Fruit fly (Drosophila melanogaster) whole organism, pupa: ENCODE measurements around the gene CG4161.

Experiments
- CG10348 ChIP-seq: fragments of 200-800 bp; sonication (Bioruptor generic); IDR thresholded peaks from 2 replicates; pipeline ENCODE4 v1.3.6; 2022; ENCODE audit warnings: missing biosample characterization, missing genetic modification characterization
- CG12605 ChIP-seq: fragments of 200-800 bp; sonication (Bioruptor generic); IDR thresholded peaks from 2 replicates; pipeline ENCODE4 v1.3.6; 2022; ENCODE audit warnings: missing biosample characterization, missing genetic modification characterization
- CG13204 ChIP-seq: fragments of 200-800 bp; sonication (Bioruptor generic); optimal IDR thresholded peaks from 2 replicates; lab custom pipeline; 2018; ENCODE audit warnings: missing biosample characterization, mild to moderate bottlenecking, missing genetic modification characterization, moderate library complexity
- CG14655 ChIP-seq: fragments of 200-800 bp; sonication (Bioruptor generic); optimal IDR thresholded peaks from 3 replicates; lab custom pipeline; 2017; ENCODE audit warnings: mild to moderate bottlenecking, missing biosample characterization, missing genetic modification reagents, missing genetic modification characterization
- CG15710 ChIP-seq: fragments of 200-800 bp; sonication (Bioruptor generic); optimal IDR thresholded peaks from 2 replicates; lab custom pipeline; 2018; ENCODE audit warnings: missing biosample characterization, mild to moderate bottlenecking, missing genetic modification characterization, moderate library complexity
- CG17806 ChIP-seq: fragments of 200-800 bp; sonication (Bioruptor generic); optimal IDR thresholded peaks from 2 replicates; lab custom pipeline; 2018; ENCODE audit warnings: missing biosample characterization, mild to moderate bottlenecking, missing genetic modification characterization, moderate library complexity
- CG32121 ChIP-seq: fragments of 200-800 bp; sonication (Bioruptor generic); IDR thresholded peaks from 2 replicates; pipeline ENCODE4 v1.3.6; 2022; ENCODE audit warnings: missing biosample characterization, missing genetic modification characterization
- CG34367 ChIP-seq: fragments of 200-800 bp; sonication (Bioruptor generic); optimal IDR thresholded peaks from 2 replicates; lab custom pipeline; 2018; ENCODE audit warnings: missing biosample characterization, mild to moderate bottlenecking, missing genetic modification characterization
- CG4496 ChIP-seq: fragments of 200-800 bp; sonication (Bioruptor generic); IDR thresholded peaks from 3 replicates; pipeline ENCODE4 v1.3.6; 2022; ENCODE audit warnings: missing biosample characterization, missing genetic modification characterization
- CG8159 ChIP-seq: fragments of 200-800 bp; sonication (Bioruptor generic); optimal IDR thresholded peaks from 3 replicates; lab custom pipeline; 2018; ENCODE audit warnings: missing biosample characterization, mild to moderate bottlenecking, missing genetic modification characterization, moderate library complexity
- CG8301 ChIP-seq: fragments of 200-800 bp; sonication (Bioruptor generic); optimal IDR thresholded peaks from 2 replicates; lab custom pipeline; 2018; ENCODE audit warnings: missing biosample characterization, mild to moderate bottlenecking, missing genetic modification characterization
- CG9948 ChIP-seq: fragments of 200-800 bp; sonication (Bioruptor generic); optimal IDR thresholded peaks from 2 replicates; lab custom pipeline; 2018; ENCODE audit warnings: missing biosample characterization, mild to moderate bottlenecking, missing genetic modification characterization, moderate library complexity
- D1 ChIP-seq: fragments of 200-800 bp; sonication (Bioruptor generic); optimal IDR thresholded peaks from 2 replicates; lab custom pipeline; 2018; ENCODE audit warnings: missing biosample characterization, mild to moderate bottlenecking, missing genetic modification characterization, moderate library complexity
- EcR ChIP-seq: fragments of 200-800 bp; sonication (Bioruptor generic); optimal IDR thresholded peaks from 3 replicates; lab custom pipeline; 2019; ENCODE audit warnings: missing biosample characterization, missing genetic modification characterization, mild to moderate bottlenecking, moderate library complexity, missing genetic modification reagents
- Ets98B ChIP-seq: fragments of 200-800 bp; sonication (Bioruptor generic); IDR thresholded peaks from 2 replicates; pipeline ENCODE4 v1.3.6; 2022; ENCODE audit warnings: missing biosample characterization, missing genetic modification characterization
- Pif1A ChIP-seq: fragments of 200-800 bp; sonication (Bioruptor generic); optimal IDR thresholded peaks from 3 replicates; lab custom pipeline; 2016; ENCODE audit warnings: missing biosample characterization, missing genetic modification characterization
- Pif1B ChIP-seq: fragments of 200-800 bp; sonication (Bioruptor generic); optimal IDR thresholded peaks from 3 replicates; lab custom pipeline; 2016; ENCODE audit warnings: missing biosample characterization, missing genetic modification characterization
- Snoo ChIP-seq: fragments of 200-800 bp; sonication (Bioruptor generic); optimal IDR thresholded peaks from 3 replicates; lab custom pipeline; 2017; ENCODE audit warnings: missing biosample characterization, mild to moderate bottlenecking, missing genetic modification characterization, inconsistent platforms
- fd96Ca ChIP-seq: fragments of 200-800 bp; sonication (Bioruptor generic); IDR thresholded peaks from 3 replicates; pipeline ENCODE4 v1.3.6; 2022; ENCODE audit warnings: missing biosample characterization, missing genetic modification characterization
- gl ChIP-seq: fragments of 200-800 bp; sonication (Bioruptor generic); optimal IDR thresholded peaks from 2 replicates; lab custom pipeline; 2018; ENCODE audit warnings: missing biosample characterization, mild to moderate bottlenecking, missing genetic modification characterization
- rn ChIP-seq: fragments of 200-800 bp; sonication (Bioruptor generic); IDR thresholded peaks from 2 replicates; pipeline ENCODE4 v1.3.6; 2022; ENCODE audit warnings: missing biosample characterization, missing genetic modification characterization

Gene CG4161

DNA sequence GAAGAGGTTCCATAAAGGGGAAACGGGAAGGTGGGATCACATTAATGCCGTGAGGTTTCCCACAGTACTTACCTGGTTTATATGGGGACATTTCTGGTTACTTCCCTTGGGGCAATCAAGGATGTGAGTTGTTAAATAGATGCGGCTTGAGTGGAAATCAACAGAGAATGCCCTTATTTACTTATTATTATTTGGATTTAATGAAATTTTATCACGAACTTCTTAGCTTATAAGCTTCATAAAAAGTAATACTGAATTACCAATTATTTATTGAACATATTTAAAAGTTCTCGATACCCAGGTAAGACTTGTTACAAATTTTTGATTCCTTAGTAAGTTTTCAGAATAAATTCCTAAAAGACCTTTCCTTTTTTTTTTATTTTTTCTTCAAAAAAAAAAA lies at the start of gene CG4161:
Gene CG4161, plus strand, starts transcription at position 301 of the 400 bp plus-strand sequence.
- TF ChIP-seq CG32121 (GFP tag; lab: Robert Waterston, UW), result no peak
- no peak for TF ChIP-seq Snoo (tag; lab: Kevin White, UChicago)
- no peak for TF ChIP-seq CG13204
- no peak for TF ChIP-seq CG17806 (tag; lab: Kevin White, UChicago)
- no peak for TF ChIP-seq CG15710 (tag; lab: Kevin White, UChicago)
- no peak for TF ChIP-seq Pif1A (GFP tag; lab: Kevin White, UChicago)
- TF ChIP-seq Pif1B (GFP tag; lab: Kevin White, UChicago), result no peak
- TF ChIP-seq EcR (GFP tag; lab: Kevin White, UChicago), result no peak
- no peak for TF ChIP-seq rn (GFP tag; lab: Robert Waterston, UW)
- TF ChIP-seq CG14655, result no peak
- TF ChIP-seq, all 21 proteins: peak for 0

DNA sequence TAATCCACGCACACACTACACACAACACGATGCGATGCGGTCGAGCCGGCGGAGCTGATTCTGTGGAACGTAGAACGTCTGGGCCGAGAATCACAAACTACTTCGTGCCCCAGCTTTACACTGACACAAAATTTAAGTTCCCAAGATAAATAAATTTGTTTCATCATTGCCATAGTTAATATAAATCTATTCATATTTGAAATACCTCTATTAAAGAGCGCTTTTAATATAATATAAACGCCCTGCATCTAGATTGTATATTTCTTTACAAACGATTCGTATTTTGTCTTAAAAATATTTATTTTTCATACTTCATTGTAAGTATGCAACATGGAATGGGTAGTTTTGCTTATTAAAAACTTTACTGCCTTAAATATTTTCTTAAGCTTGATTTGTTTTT lies 47.8 kb upstream of the CG4161 start:
- TF ChIP-seq gl (tag; lab: Kevin White, UChicago), result no peak
- peak; percentile 39 for TF ChIP-seq CG8301 (tag; lab: Kevin White, UChicago)
- no peak for TF ChIP-seq CG32121 (GFP tag; lab: Robert Waterston, UW)
- TF ChIP-seq D1 (tag; lab: Kevin White, UChicago), result peak; percentile 48
- peak; percentile 80 for TF ChIP-seq CG17806 (tag; lab: Kevin White, UChicago)
- TF ChIP-seq CG14655, result peak; percentile 66
- TF ChIP-seq CG34367 (tag; lab: Kevin White, UChicago), result peak; percentile 70
- TF ChIP-seq CG9948 (tag; lab: Kevin White, UChicago), result peak; percentile 81
- TF ChIP-seq CG15710 (tag; lab: Kevin White, UChicago), result peak; percentile 82
- TF ChIP-seq Snoo (tag; lab: Kevin White, UChicago), result peak; percentile 78
- no peak for TF ChIP-seq fd96Ca
- TF ChIP-seq Pif1B (GFP tag; lab: Kevin White, UChicago), result peak; percentile 19
- no peak for TF ChIP-seq CG4496 (GFP tag; lab: Robert Waterston, UW)
- peak; percentile 30 for TF ChIP-seq Pif1A (GFP tag; lab: Kevin White, UChicago)
- TF ChIP-seq rn (GFP tag; lab: Robert Waterston, UW), result no peak
- no peak for TF ChIP-seq Ets98B (GFP tag; lab: Robert Waterston, UW)
- TF ChIP-seq EcR (GFP tag; lab: Kevin White, UChicago), result no peak
- TF ChIP-seq CG12605 (GFP tag; lab: Robert Waterston, UW), result no peak
- peak; percentile 91 for TF ChIP-seq CG8159 (tag; lab: Kevin White, UChicago)
- no peak for TF ChIP-seq CG10348 (GFP tag; lab: Robert Waterston, UW)
- peak; percentile 19 for TF ChIP-seq CG13204

DNA sequence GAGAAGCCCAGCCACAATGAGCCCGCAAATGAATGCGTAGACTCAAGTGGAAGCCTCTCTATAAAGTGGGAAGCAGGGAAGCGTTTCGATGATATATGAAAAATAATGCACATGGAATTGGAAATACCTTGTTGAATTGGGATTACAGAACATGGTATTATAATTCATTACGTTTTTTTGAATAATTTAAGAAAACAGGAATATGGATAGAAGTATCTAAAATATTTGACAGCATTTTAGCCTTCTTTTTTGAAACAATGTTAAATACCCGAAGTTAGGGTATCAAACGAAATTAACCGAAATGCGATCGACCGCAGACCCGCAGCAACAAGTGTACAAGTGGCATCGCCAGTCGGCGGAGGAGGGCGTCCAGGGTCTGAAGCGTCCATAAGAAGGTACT lies 47.0 kb upstream of the CG4161 start:
- TF ChIP-seq rn (GFP tag; lab: Robert Waterston, UW) (no peak), Ets98B (GFP tag; lab: Robert Waterston, UW) (no peak), CG9948 (tag; lab: Kevin White, UChicago) (peak; percentile 84), Snoo (tag; lab: Kevin White, UChicago) (peak; percentile 62), gl (tag; lab: Kevin White, UChicago) (peak; percentile 38), CG8159 (tag; lab: Kevin White, UChicago) (peak; percentile 91), CG34367 (tag; lab: Kevin White, UChicago) (peak; percentile 77), CG13204 (peak; percentile 47), CG4496 (GFP tag; lab: Robert Waterston, UW) (no peak), CG15710 (tag; lab: Kevin White, UChicago) (peak; percentile 86), D1 (tag; lab: Kevin White, UChicago) (peak; percentile 79), EcR (GFP tag; lab: Kevin White, UChicago) (peak; percentile 70), CG12605 (GFP tag; lab: Robert Waterston, UW) (no peak), CG8301 (tag; lab: Kevin White, UChicago) (peak; percentile 8), CG14655 (peak; percentile 58), CG17806 (tag; lab: Kevin White, UChicago) (peak; percentile 85), Pif1B (GFP tag; lab: Kevin White, UChicago) (peak; percentile 45), CG32121 (GFP tag; lab: Robert Waterston, UW) (no peak), CG10348 (GFP tag; lab: Robert Waterston, UW) (no peak), Pif1A (GFP tag; lab: Kevin White, UChicago) (peak; percentile 51), fd96Ca (no peak)

DNA sequence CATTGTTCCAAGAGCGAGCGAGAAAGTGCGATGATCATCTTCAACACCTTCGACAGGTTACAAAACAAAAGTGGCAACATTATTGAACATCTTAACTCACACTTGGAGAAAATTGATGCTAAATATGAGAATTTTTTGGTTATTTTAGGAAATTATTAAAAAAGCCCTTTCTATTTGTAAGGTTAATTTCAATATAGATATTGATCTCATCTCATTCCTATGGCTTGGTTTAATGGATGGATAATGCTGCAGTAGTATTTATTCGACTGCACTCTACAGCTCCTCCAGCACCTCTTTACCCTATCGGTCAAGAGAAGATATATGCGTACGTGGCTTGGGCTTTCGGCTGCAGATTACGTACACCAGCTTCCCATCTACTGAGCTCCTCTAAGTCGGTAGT lies 46.4 kb upstream of the CG4161 start:
- TF ChIP-seq CG34367 (tag; lab: Kevin White, UChicago), result peak; percentile 72
- peak; percentile 73 for TF ChIP-seq CG8159 (tag; lab: Kevin White, UChicago)
- TF ChIP-seq CG9948 (tag; lab: Kevin White, UChicago), result peak; percentile 70
- TF ChIP-seq CG17806 (tag; lab: Kevin White, UChicago), result peak; percentile 68
- TF ChIP-seq CG15710 (tag; lab: Kevin White, UChicago), result peak; percentile 60
- TF ChIP-seq CG12605 (GFP tag; lab: Robert Waterston, UW), result no peak
- no peak for TF ChIP-seq Ets98B (GFP tag; lab: Robert Waterston, UW)
- TF ChIP-seq CG8301 (tag; lab: Kevin White, UChicago), result no peak
- TF ChIP-seq Pif1A (GFP tag; lab: Kevin White, UChicago), result peak; percentile 10
- TF ChIP-seq CG14655, result peak; percentile 29
- TF ChIP-seq CG32121 (GFP tag; lab: Robert Waterston, UW), result no peak
- no peak for TF ChIP-seq rn (GFP tag; lab: Robert Waterston, UW)

DNA sequence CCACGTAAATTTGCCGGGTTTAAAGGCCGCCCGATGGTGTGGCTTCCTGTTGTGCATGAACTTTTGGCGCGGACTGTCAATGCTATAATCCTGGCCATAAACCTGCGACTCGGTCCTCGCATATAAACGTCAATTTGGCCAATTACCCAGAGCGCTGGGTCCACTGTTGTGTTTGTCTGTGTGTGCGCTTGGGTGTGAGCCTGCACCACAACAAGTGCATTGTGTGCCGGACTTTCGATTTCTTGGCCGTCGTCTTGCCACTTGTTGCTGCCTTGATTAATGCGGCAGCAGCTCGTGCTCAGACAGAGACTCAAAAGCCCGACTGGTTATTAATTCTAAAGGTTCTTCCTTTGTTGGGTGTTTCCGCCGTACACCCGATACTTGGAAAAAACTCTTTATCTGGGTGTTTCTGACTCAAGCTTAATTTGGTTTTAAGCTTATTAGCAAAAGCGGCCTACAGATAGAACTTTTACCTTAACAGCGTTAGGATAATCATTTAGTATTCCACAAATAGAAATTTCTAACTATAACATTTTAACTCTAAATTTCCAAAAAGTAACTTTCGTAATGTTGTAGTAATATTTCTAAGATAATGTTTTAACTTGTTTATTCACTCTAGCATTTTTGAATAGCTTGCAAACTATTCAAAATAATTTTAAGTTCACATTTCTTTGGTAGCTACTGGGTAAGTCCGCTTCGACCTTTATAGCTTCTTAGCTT lies 45.1 kb upstream of the CG4161 start:
- TF ChIP-seq CG32121 (GFP tag; lab: Robert Waterston, UW) (no peak), CG34367 (tag; lab: Kevin White, UChicago) (peak; percentile 52), Snoo (tag; lab: Kevin White, UChicago) (peak; percentile 13), CG9948 (tag; lab: Kevin White, UChicago) (peak; percentile 61), CG15710 (tag; lab: Kevin White, UChicago) (peak; percentile 69), CG14655 (no peak), CG17806 (tag; lab: Kevin White, UChicago) (peak; percentile 50), Pif1B (GFP tag; lab: Kevin White, UChicago) (no peak), CG8159 (tag; lab: Kevin White, UChicago) (peak; percentile 72), gl (tag; lab: Kevin White, UChicago) (no peak), CG8301 (tag; lab: Kevin White, UChicago) (no peak), CG12605 (GFP tag; lab: Robert Waterston, UW) (no peak), fd96Ca (no peak), EcR (GFP tag; lab: Kevin White, UChicago) (peak; percentile 76), Ets98B (GFP tag; lab: Robert Waterston, UW) (no peak), rn (GFP tag; lab: Robert Waterston, UW) (no peak), Pif1A (GFP tag; lab: Kevin White, UChicago) (no peak), D1 (tag; lab: Kevin White, UChicago) (peak; percentile 44)
- TF ChIP-seq, all 21 proteins: peak for 8
